Fruit fly (Drosophila melanogaster) whole organism, embryonic: ENCODE results near the gene CG33641.

ENCODE experiments used
- Blimp-1 ChIP-seq: fragments of 200-800 bp; sonication (Bioruptor generic); optimal IDR thresholded peaks from 3 replicates; lab custom pipeline; 2018; ENCODE audit warnings: missing biosample characterization, missing genetic modification characterization, mild to moderate bottlenecking, moderate library complexity, missing genetic modification reagents
- CG10147 ChIP-seq: fragments of 200-800 bp; sonication (Bioruptor generic); optimal IDR thresholded peaks from 2 replicates; lab custom pipeline; 2019; ENCODE audit warnings: missing biosample characterization, mild to moderate bottlenecking, missing genetic modification characterization, moderate library complexity
- CG10431 ChIP-seq: fragments of 200-800 bp; sonication (Bioruptor generic); optimal IDR thresholded peaks from 3 replicates; lab custom pipeline; 2018; ENCODE audit warnings: missing biosample characterization, mild to moderate bottlenecking, missing genetic modification characterization
- CG10959 ChIP-seq: fragments of 200-800 bp; sonication (Bioruptor generic); IDR thresholded peaks from 2 replicates; pipeline ENCODE4 v1.3.6; 2022; ENCODE audit warnings: missing biosample characterization, missing genetic modification characterization
- CG12659 ChIP-seq: fragments of 200-800 bp; sonication (Bioruptor generic); optimal IDR thresholded peaks from 3 replicates; lab custom pipeline; 2017; ENCODE audit warnings: mild to moderate bottlenecking, missing biosample characterization, missing genetic modification reagents, missing genetic modification characterization
- CG13287 ChIP-seq: fragments of 200-800 bp; sonication (Bioruptor generic); IDR thresholded peaks from 2 replicates; pipeline ENCODE4 v1.3.6; 2022; ENCODE audit warnings: missing biosample characterization, missing genetic modification characterization; ENCODE audit not compliant: partially characterized antibody
- CG13296 ChIP-seq: fragments of 200-800 bp; sonication (Bioruptor generic); optimal IDR thresholded peaks from 3 replicates; lab custom pipeline; 2018; ENCODE audit warnings: missing biosample characterization, mild to moderate bottlenecking, missing genetic modification characterization
- CG13424 ChIP-seq: fragments of 200-800 bp; sonication (Bioruptor generic); optimal IDR thresholded peaks from 2 replicates; lab custom pipeline; 2019; ENCODE audit warnings: missing biosample characterization, mild to moderate bottlenecking, missing genetic modification characterization, moderate library complexity
- CG14667 ChIP-seq: fragments of 200-800 bp; sonication (Bioruptor generic); IDR thresholded peaks from 2 replicates; pipeline ENCODE4 v1.3.6; 2022; ENCODE audit warnings: missing biosample characterization, missing genetic modification characterization
- CG14710 ChIP-seq: fragments of 200-800 bp; sonication (Bioruptor generic); optimal IDR thresholded peaks from 3 replicates; lab custom pipeline; 2019; ENCODE audit warnings: missing biosample characterization, mild to moderate bottlenecking, missing genetic modification characterization, moderate library complexity
- CG16779 ChIP-seq: fragments of 200-800 bp; sonication (Bioruptor generic); IDR thresholded peaks from 2 replicates; pipeline ENCODE4 v1.3.6; 2022; ENCODE audit warnings: missing biosample characterization, missing genetic modification characterization
- CG16813 ChIP-seq: fragments of 200-800 bp; sonication (Bioruptor generic); IDR thresholded peaks from 3 replicates; pipeline ENCODE4 v1.3.6; 2022; ENCODE audit warnings: missing biosample characterization, missing genetic modification characterization; ENCODE audit not compliant: partially characterized antibody
- CG1792 ChIP-seq: fragments of 200-800 bp; sonication (Bioruptor generic); optimal IDR thresholded peaks from 2 replicates; lab custom pipeline; 2016; ENCODE audit warnings: missing biosample characterization, missing genetic modification characterization
- CG2199 ChIP-seq: fragments of 200-800 bp; sonication (Bioruptor generic); IDR thresholded peaks from 3 replicates; pipeline ENCODE4 v1.3.6; 2022; ENCODE audit warnings: missing biosample characterization, missing genetic modification characterization
- CG3065 ChIP-seq: fragments of 200-800 bp; sonication (Bioruptor generic); optimal IDR thresholded peaks from 2 replicates; lab custom pipeline; 2016; ENCODE audit warnings: missing biosample characterization, missing genetic modification characterization
- CG31388 ChIP-seq: fragments of 200-800 bp; sonication (Bioruptor generic); optimal IDR thresholded peaks from 2 replicates; lab custom pipeline; 2016; ENCODE audit warnings: missing biosample characterization, missing genetic modification characterization
- CG3163 ChIP-seq: fragments of 200-800 bp; sonication (Bioruptor generic); optimal IDR thresholded peaks from 3 replicates; lab custom pipeline; 2016; ENCODE audit warnings: missing biosample characterization, missing genetic modification characterization
- CG34224 ChIP-seq: fragments of 200-800 bp; sonication (Bioruptor generic); IDR thresholded peaks from 3 replicates; pipeline ENCODE4 v1.3.6; 2022; ENCODE audit warnings: missing biosample characterization, missing genetic modification characterization; ENCODE audit not compliant: partially characterized antibody
- CG4360 ChIP-seq: fragments of 200-800 bp; sonication (Bioruptor generic); IDR thresholded peaks from 2 replicates; pipeline ENCODE4 v1.3.6; 2022; ENCODE audit warnings: missing biosample characterization, missing genetic modification characterization
- CG6272 ChIP-seq: fragments of 200-800 bp; sonication (Bioruptor generic); IDR thresholded peaks from 2 replicates; pipeline ENCODE4 v1.3.6; 2022; ENCODE audit warnings: missing biosample characterization, missing genetic modification characterization
- CTCF ChIP-seq: fragments of 200-800 bp; sonication (Bioruptor generic); optimal IDR thresholded peaks from 2 replicates; lab custom pipeline; 2017; ENCODE audit warnings: missing biosample characterization, mild to moderate bottlenecking, missing genetic modification characterization, moderate library complexity
- Camta ChIP-seq: fragments of 200-800 bp; sonication (Bioruptor generic); optimal IDR thresholded peaks from 2 replicates; lab custom pipeline; 2016; ENCODE audit warnings: missing biosample characterization, missing genetic modification characterization
- Dek ChIP-seq: fragments of 200-800 bp; sonication (Bioruptor generic); optimal IDR thresholded peaks from 3 replicates; lab custom pipeline; 2019; ENCODE audit warnings: missing biosample characterization, mild to moderate bottlenecking, missing genetic modification characterization, moderate library complexity
- Dip3 ChIP-seq: fragments of 200-800 bp; sonication (Bioruptor generic); optimal IDR thresholded peaks from 3 replicates; lab custom pipeline; 2016; ENCODE audit warnings: missing biosample characterization, missing genetic modification characterization
- Ets65A ChIP-seq: fragments of 200-800 bp; sonication (Bioruptor generic); peaks from one replicate; lab custom pipeline; 2016; ENCODE audit warnings: missing biosample characterization, missing genetic modification characterization
- HmgZ ChIP-seq: fragments of 200-800 bp; sonication (Bioruptor generic); optimal IDR thresholded peaks from 2 replicates; lab custom pipeline; 2018; ENCODE audit warnings: missing biosample characterization, mild to moderate bottlenecking, missing genetic modification characterization
- Sox100B ChIP-seq: fragments of 200-800 bp; sonication (Bioruptor generic); optimal IDR thresholded peaks from 3 replicates; lab custom pipeline; 2018; ENCODE audit warnings: missing biosample characterization, mild to moderate bottlenecking, missing genetic modification characterization
- Stat92E ChIP-seq, 3 experiments: fragments of >200 bp in 2 of 3; fragments of 200-800 bp in 1 of 3; sonication (Bioruptor generic) in 1 of 3; optimal IDR thresholded peaks; 2 replicates each; lab custom pipeline; 2017 to 2019; ENCODE audit warnings: missing biosample characterization in 3 of 3, missing genetic modification characterization in 3 of 3, mild to moderate bottlenecking in 1 of 3, moderate library complexity in 1 of 3
- Xbp1 ChIP-seq: fragments of 200-800 bp; sonication (Bioruptor generic); optimal IDR thresholded peaks from 3 replicates; lab custom pipeline; 2016; ENCODE audit warnings: missing biosample characterization, mild to moderate bottlenecking, missing genetic modification characterization
- YL-1 ChIP-seq: fragments of 200-800 bp; sonication (Bioruptor generic); optimal IDR thresholded peaks from 3 replicates; lab custom pipeline; 2017; ENCODE audit warnings: missing biosample characterization, mild to moderate bottlenecking, missing genetic modification characterization
- chn ChIP-seq: fragments of 200-800 bp; sonication (Bioruptor generic); optimal IDR thresholded peaks from 2 replicates; lab custom pipeline; 2016; ENCODE audit warnings: missing biosample characterization, missing genetic modification characterization
- crol ChIP-seq: fragments of 200-800 bp; sonication (Bioruptor generic); IDR thresholded peaks from 2 replicates; pipeline ENCODE4 v1.3.6; 2022; ENCODE audit warnings: missing biosample characterization, missing genetic modification characterization
- dan ChIP-seq: fragments of 200-800 bp; sonication (Bioruptor generic); IDR thresholded peaks from 2 replicates; pipeline ENCODE4 v1.3.6; 2022; ENCODE audit warnings: missing biosample characterization, missing genetic modification characterization
- dmrt11E ChIP-seq: fragments of 200-800 bp; sonication (Bioruptor generic); optimal IDR thresholded peaks from 3 replicates; lab custom pipeline; 2018; ENCODE audit warnings: missing biosample characterization, mild to moderate bottlenecking, missing genetic modification characterization, moderate library complexity
- inv ChIP-seq: fragments of 200-800 bp; sonication (Bioruptor generic); IDR thresholded peaks from 2 replicates; pipeline ENCODE4 v1.3.6; 2022; ENCODE audit warnings: missing biosample characterization, missing genetic modification characterization; ENCODE audit not compliant: partially characterized antibody
- knrl ChIP-seq: fragments of 200-800 bp; sonication (Bioruptor generic); IDR thresholded peaks from 3 replicates; pipeline ENCODE4 v1.3.6; 2022; ENCODE audit warnings: missing biosample characterization, missing genetic modification characterization; ENCODE audit not compliant: partially characterized antibody
- mirr ChIP-seq: fragments of 200-800 bp; sonication (Bioruptor generic); optimal IDR thresholded peaks from 3 replicates; lab custom pipeline; 2018; ENCODE audit warnings: missing biosample characterization, mild to moderate bottlenecking, missing genetic modification characterization
- onecut ChIP-seq: fragments of 200-800 bp; sonication (Bioruptor generic); IDR thresholded peaks from 2 replicates; pipeline ENCODE4 v1.3.6; 2022; ENCODE audit warnings: missing biosample characterization, missing genetic modification characterization
- pum ChIP-seq: fragments of 200-800 bp; sonication (Bioruptor generic); optimal IDR thresholded peaks from 2 replicates; lab custom pipeline; 2016; ENCODE audit warnings: missing biosample characterization, missing genetic modification characterization
- rib ChIP-seq: fragments of 200-800 bp; sonication (Bioruptor generic); IDR thresholded peaks from 2 replicates; pipeline ENCODE4 v1.3.6; 2022; ENCODE audit warnings: missing biosample characterization, missing genetic modification characterization
- schlank ChIP-seq: fragments of 200-800 bp; sonication (Bioruptor generic); optimal IDR thresholded peaks from 2 replicates; lab custom pipeline; 2018; ENCODE audit warnings: missing biosample characterization, mild to moderate bottlenecking, missing genetic modification characterization
- stc ChIP-seq: fragments of 200-800 bp; sonication (Bioruptor generic); IDR thresholded peaks from 2 replicates; pipeline ENCODE4 v1.3.6; 2022; ENCODE audit warnings: missing biosample characterization, missing genetic modification characterization
- stwl ChIP-seq: fragments of 200-800 bp; sonication (Bioruptor generic); optimal IDR thresholded peaks from 3 replicates; lab custom pipeline; 2018; ENCODE audit warnings: missing biosample characterization, mild to moderate bottlenecking, missing genetic modification characterization, moderate library complexity
- ttk ChIP-seq: fragments of 200-800 bp; sonication (Bioruptor generic); IDR thresholded peaks from 2 replicates; pipeline ENCODE4 v2.1.2; 2022; ENCODE audit warnings: missing biosample characterization, missing genetic modification characterization
- wdn ChIP-seq: fragments of 200-800 bp; sonication (Bioruptor generic); IDR thresholded peaks from 2 replicates; pipeline ENCODE4 v1.3.6; 2022; ENCODE audit warnings: missing biosample characterization, missing genetic modification characterization
- zfh1 ChIP-seq: fragments of 200-800 bp; sonication (Bioruptor generic); IDR thresholded peaks from 3 replicates; pipeline ENCODE4 v1.3.6; 2022; ENCODE audit warnings: missing biosample characterization, missing genetic modification characterization

The CG33641 gene

DNA sequence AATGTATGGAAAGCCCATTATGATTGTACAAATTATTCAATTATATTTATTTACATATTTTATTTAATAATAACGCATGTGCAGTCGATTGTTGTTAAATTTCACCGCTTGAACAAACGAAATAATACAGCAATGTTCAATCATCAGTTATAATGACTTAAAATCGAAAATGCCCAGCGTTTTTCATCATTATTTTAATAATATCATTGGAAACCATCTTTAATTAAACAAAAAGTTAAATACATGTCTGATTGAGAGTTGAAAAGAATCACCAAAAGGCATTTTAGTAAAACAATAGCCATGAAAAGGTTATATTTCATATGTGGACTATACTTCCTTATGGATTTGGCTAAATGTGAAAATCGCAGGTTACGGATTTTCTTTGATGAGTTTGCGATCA lies at the start of gene CG33641:
Gene CG33641, plus strand, starts transcription at position 301 of the 400 bp plus-strand sequence.
- TF ChIP-seq CG1792 (GFP tag; lab: Kevin White, UChicago): no peak
- no peak for TF ChIP-seq YL-1 (GFP tag; lab: Kevin White, UChicago)
- TF ChIP-seq rib (GFP tag; lab: Robert Waterston, UW): no peak
- no peak for TF ChIP-seq CG13296 (GFP tag; lab: Kevin White, UChicago)
- TF ChIP-seq CG34224 (GFP tag; lab: Robert Waterston, UW): no peak
- TF ChIP-seq Sox100B (GFP tag; lab: Kevin White, UChicago): no peak
- TF ChIP-seq chn (GFP tag; lab: Kevin White, UChicago): no peak
- TF ChIP-seq Dip3: no peak
- TF ChIP-seq CG3163 (GFP tag; lab: Kevin White, UChicago): no peak
- TF ChIP-seq HmgZ (tag; lab: Kevin White, UChicago): no peak
- TF ChIP-seq CG14710 (tag; lab: Kevin White, UChicago): no peak
- TF ChIP-seq CG10431 (GFP tag; lab: Kevin White, UChicago): no peak
- TF ChIP-seq CG10147 (GFP tag; lab: Kevin White, UChicago): no peak
- TF ChIP-seq CG16779 (GFP tag; lab: Robert Waterston, UW): no peak
- no peak for TF ChIP-seq Stat92E (GFP tag; optimal IDR thresholded peaks at IDR 0.05; lab: Kevin White, UChicago)
- TF ChIP-seq crol (GFP tag; lab: Robert Waterston, UW): no peak
- TF ChIP-seq CG3065 (GFP tag; lab: Kevin White, UChicago): no peak

dm6 chr2L:13482258-13482657 lies 46.6 kb upstream of the CG33641 start:
- TF ChIP-seq ttk (GFP tag; lab: Robert Waterston, UW) (0 out of 2 replicates have a peak, but pooled peaks have one; percentile 15), Dek (tag; lab: Kevin White, UChicago) (no peak)

dm6 chr2L:13497915-13498314 lies 30.9 kb upstream of the CG33641 start:
- TF ChIP-seq Ets65A (GFP tag; lab: Kevin White, UChicago) (peak; percentile 69), onecut (GFP tag; lab: Robert Waterston, UW) (no peak)

dm6 chr2L:13500416-13500815 lies 28.4 kb upstream of the CG33641 start:
- TF ChIP-seq inv (GFP tag; lab: Robert Waterston, UW) (0 out of 2 replicates have a peak, but pooled peaks have one; percentile 12), CG12659 (GFP tag; lab: Kevin White, UChicago) (no peak), stwl (tag; lab: Kevin White, UChicago) (peak; percentile 42), CG10147 (GFP tag; lab: Kevin White, UChicago) (no peak), zfh1 (GFP tag; lab: Robert Waterston, UW) (no peak), dan (GFP tag; lab: Robert Waterston, UW) (no peak), CG14667 (GFP tag; lab: Robert Waterston, UW) (no peak), CG16813 (GFP tag; lab: Robert Waterston, UW) (peak; percentile 64), CG31388 (GFP tag; lab: Kevin White, UChicago) (no peak), Xbp1 (peak; percentile 13), knrl (peak; percentile 43; the same call in 1 of the 3 replicates), pum (GFP tag; lab: Kevin White, UChicago) (no peak), CG13424 (no peak), schlank (no peak), CG4360 (GFP tag; lab: Robert Waterston, UW) (no peak), Camta (GFP tag; lab: Kevin White, UChicago) (no peak), Blimp-1 (no peak), wdn (no peak), stc (GFP tag; lab: Robert Waterston, UW) (no peak), CG10959 (GFP tag; lab: Robert Waterston, UW) (no peak), CG6272 (GFP tag; lab: Robert Waterston, UW) (no peak), CG2199 (GFP tag; lab: Robert Waterston, UW) (peak; percentile 80; the same call in 2 of the 3 replicates), CTCF (GFP tag; lab: Kevin White, UChicago) (peak; percentile 92), mirr (GFP tag; lab: Kevin White, UChicago) (no peak), dmrt11E (tag; lab: Kevin White, UChicago) (no peak), CG13287 (no peak; the same call in 1 of the 2 replicates)
